Worm (Caenorhabditis elegans) whole organism, L4 larva: ENCODE measurements around the gene adm-4.
A peak's percentile ranks its signal among the peaks of the same experiment; 100 is the strongest.

Experiments
- T20F7.1 ChIP-seq: fragments of 200-800 bp; sonication (Bioruptor generic); optimal IDR thresholded peaks from 2 replicates; lab custom pipeline; 2018; ENCODE audit warnings: mild to moderate bottlenecking, missing genetic modification characterization, missing compliant biosample characterization
- T26A8.4 ChIP-seq: fragments of 200-800 bp; sonication (Bioruptor generic); IDR thresholded peaks from 2 replicates; pipeline ENCODE4 v1.3.6; 2022; ENCODE audit warnings: missing genetic modification characterization, missing compliant biosample characterization
- Y5F2A.4 ChIP-seq: fragments of 200-800 bp; sonication (Bioruptor generic); optimal IDR thresholded peaks from 2 replicates; lab custom pipeline; 2018; ENCODE audit warnings: mild to moderate bottlenecking, missing genetic modification characterization, missing compliant biosample characterization
- aha-1 ChIP-seq: fragments of 150-350 bp; peaks from one replicate; lab custom pipeline; 2014; ENCODE audit warnings: missing biosample characterization, missing genetic modification characterization
- aly-2 ChIP-seq: sonication (generic microtip); optimal IDR thresholded peaks from 2 replicates; lab custom pipeline; 2018; ENCODE audit warnings: missing biosample characterization, missing genetic modification characterization
- ama-1 ChIP-seq: fragments of 150-350 bp; optimal IDR thresholded peaks from 2 replicates; lab custom pipeline; 2014; ENCODE audit warnings: inconsistent platforms, mixed read lengths
- ceh-44 ChIP-seq: fragments of 200-800 bp; sonication (Bioruptor generic); IDR thresholded peaks from 2 replicates; pipeline ENCODE4 v1.3.6; 2022; ENCODE audit warnings: missing genetic modification reagents, missing genetic modification characterization, missing compliant biosample characterization
- ceh-62 ChIP-seq: sonication (generic microtip); optimal IDR thresholded peaks from 2 replicates; lab custom pipeline; 2017; ENCODE audit warnings: missing biosample characterization, missing genetic modification characterization
- daf-12 ChIP-seq: fragments of 150-350 bp; optimal IDR thresholded peaks from 2 replicates; lab custom pipeline; 2014; ENCODE audit warnings: missing biosample characterization, missing genetic modification reagents, missing genetic modification characterization
- daf-16 ChIP-seq, 3 experiments: sonication (generic microtip); optimal IDR thresholded peaks; 2 replicates each; lab custom pipeline; 2016 to 2017; ENCODE audit warnings: missing genetic modification characterization in 3 of 3, missing genetic modification reagents in 3 of 3, mild to moderate bottlenecking in 2 of 3, missing compliant biosample characterization in 2 of 3, missing biosample characterization in 1 of 3, moderate library complexity in 1 of 3
- daf-19 ChIP-seq: fragments of 200-800 bp; sonication (Bioruptor generic); conservative IDR thresholded peaks from 2 replicates; pipeline ENCODE4 v1.3.6; 2022; ENCODE audit warnings: missing genetic modification characterization, missing compliant biosample characterization
- dmd-6 ChIP-seq: fragments of 200-800 bp; sonication (Bioruptor generic); IDR thresholded peaks from 2 replicates; pipeline ENCODE4 v1.3.6; 2022; ENCODE audit warnings: missing genetic modification reagents, missing genetic modification characterization, missing compliant biosample characterization
- dmd-8 ChIP-seq: fragments of 200-800 bp; sonication (Bioruptor generic); IDR thresholded peaks from 2 replicates; pipeline ENCODE4 v1.3.6; 2022; ENCODE audit warnings: missing genetic modification characterization, missing compliant biosample characterization
- duxl-1 ChIP-seq: sonication (generic microtip); optimal IDR thresholded peaks from 2 replicates; lab custom pipeline; 2016; ENCODE audit warnings: mild to moderate bottlenecking, missing genetic modification characterization, moderate library complexity, missing compliant biosample characterization; ENCODE audit not compliant: poor library complexity
- dve-1 ChIP-seq: sonication (generic microtip); optimal IDR thresholded peaks from 2 replicates; lab custom pipeline; 2017; ENCODE audit warnings: antibody characterized with exemption, mild to moderate bottlenecking, missing genetic modification characterization, missing compliant biosample characterization; ENCODE audit not compliant: insufficient read depth
- egl-43 ChIP-seq: fragments of 200-800 bp; sonication (Bioruptor generic); IDR thresholded peaks from 2 replicates; pipeline ENCODE4 v1.3.6; 2022; ENCODE audit warnings: missing genetic modification reagents, missing genetic modification characterization, missing compliant biosample characterization
- fkh-10 ChIP-seq: fragments of 150-350 bp; optimal IDR thresholded peaks from 2 replicates; lab custom pipeline; 2014; ENCODE audit warnings: missing biosample characterization, missing genetic modification reagents, missing genetic modification characterization
- gei-8 ChIP-seq: fragments of 200-800 bp; sonication (Bioruptor generic); optimal IDR thresholded peaks from 2 replicates; lab custom pipeline; 2018; ENCODE audit warnings: mild to moderate bottlenecking, missing genetic modification characterization, missing compliant biosample characterization
- hlh-11 ChIP-seq: fragments of 200-800 bp; sonication (Bioruptor generic); optimal IDR thresholded peaks from 2 replicates; lab custom pipeline; 2018; ENCODE audit warnings: mild to moderate bottlenecking, missing genetic modification characterization, missing compliant biosample characterization
- hlh-30 ChIP-seq: sonication (generic microtip); optimal IDR thresholded peaks from 2 replicates; lab custom pipeline; 2017; ENCODE audit warnings: antibody characterized with exemption, mild to moderate bottlenecking, missing genetic modification characterization, missing compliant biosample characterization; ENCODE audit not compliant: insufficient read depth
- lin-29 ChIP-seq: fragments of 200-800 bp; sonication (Bioruptor generic); IDR thresholded peaks from 2 replicates; pipeline ENCODE4 v1.3.6; 2022; ENCODE audit warnings: missing genetic modification reagents, missing genetic modification characterization, missing compliant biosample characterization
- lsy-2 ChIP-seq, 2 experiments: fragments of 150-350 bp in 1 of 2; sonication (generic microtip) in 1 of 2; optimal IDR thresholded peaks; 2 replicates each; lab custom pipeline; 2014 to 2017; ENCODE audit warnings: missing biosample characterization in 2 of 2, missing genetic modification characterization in 2 of 2
- madf-5 ChIP-seq, 2 experiments: fragments of 200-800 bp; sonication (Bioruptor generic); IDR thresholded peaks; 2 replicates each; pipeline ENCODE4 v1.3.6; 2022; ENCODE audit warnings: missing compliant biosample characterization in 2 of 2, missing genetic modification characterization in 2 of 2
- mdl-1 ChIP-seq, 2 experiments: fragments of 150-350 bp in 1 of 2; sonication (generic microtip) in 1 of 2; optimal IDR thresholded peaks; 2 replicates each; lab custom pipeline; 2014 to 2017; ENCODE audit warnings: missing biosample characterization in 2 of 2, missing genetic modification characterization in 2 of 2
- mep-1 ChIP-seq: fragments of 150-350 bp; sonication (generic microtip); optimal IDR thresholded peaks from 3 replicates; lab custom pipeline; 2014; ENCODE audit warnings: missing biosample characterization, missing genetic modification characterization
- nhr-102 ChIP-seq: sonication (generic microtip); optimal IDR thresholded peaks from 2 replicates; lab custom pipeline; 2016; ENCODE audit warnings: mild to moderate bottlenecking, missing genetic modification characterization, moderate library complexity, missing compliant biosample characterization
- nhr-11 ChIP-seq: fragments of 150-350 bp; optimal IDR thresholded peaks from 2 replicates; lab custom pipeline; 2014; ENCODE audit warnings: missing biosample characterization, missing genetic modification characterization
- nhr-111 ChIP-seq: fragments of 200-800 bp; sonication (Bioruptor generic); optimal IDR thresholded peaks from 2 replicates; lab custom pipeline; 2018; ENCODE audit warnings: mild to moderate bottlenecking, missing genetic modification characterization, missing compliant biosample characterization
- nhr-25 ChIP-seq: sonication (generic microtip); optimal IDR thresholded peaks from 2 replicates; lab custom pipeline; 2017; ENCODE audit warnings: missing genetic modification characterization, mild to moderate bottlenecking, missing compliant biosample characterization, antibody characterized with exemption, moderate library complexity, borderline replicate concordance; ENCODE audit not compliant: insufficient read depth
- nhr-28 ChIP-seq: fragments of 150-350 bp; optimal IDR thresholded peaks from 2 replicates; lab custom pipeline; 2014; ENCODE audit warnings: missing biosample characterization, missing genetic modification characterization
- nhr-42 ChIP-seq: fragments of 200-800 bp; sonication (Bioruptor generic); IDR thresholded peaks from 2 replicates; pipeline ENCODE4 v1.3.6; 2022; ENCODE audit warnings: missing genetic modification characterization, missing compliant biosample characterization
- nhr-77 ChIP-seq: fragments of 150-350 bp; optimal IDR thresholded peaks from 2 replicates; lab custom pipeline; 2014; ENCODE audit warnings: missing biosample characterization, missing genetic modification characterization
- pha-4 ChIP-seq, 2 experiments: fragments of 150-350 bp in 1 of 2; fragments of 200-800 bp in 1 of 2; sonication (Bioruptor generic) in 1 of 2; IDR thresholded peaks in 1 of 2; optimal IDR thresholded peaks in 1 of 2; 2 replicates each; pipeline versions ENCODE4 v1.3.6 to Lab custom; 2014 to 2022; ENCODE audit warnings: missing genetic modification characterization in 2 of 2, missing genetic modification reagents in 2 of 2, missing biosample characterization in 1 of 2, missing compliant biosample characterization in 1 of 2
- pqm-1 ChIP-seq: sonication (generic microtip); optimal IDR thresholded peaks from 2 replicates; lab custom pipeline; 2017; ENCODE audit warnings: missing biosample characterization, missing genetic modification characterization
- rbr-2 ChIP-seq: sonication (generic microtip); optimal IDR thresholded peaks from 2 replicates; lab custom pipeline; 2016; ENCODE audit warnings: missing genotype, missing genetic modification characterization, missing compliant biosample characterization
- unc-130 ChIP-seq: sonication (generic microtip); optimal IDR thresholded peaks from 2 replicates; lab custom pipeline; 2016; ENCODE audit warnings: missing genetic modification reagents, missing genetic modification characterization, missing compliant biosample characterization
- unc-62 ChIP-seq, 3 experiments: fragments of 150-350 bp in 1 of 3; sonication (generic microtip); optimal IDR thresholded peaks in 2 of 3; peaks in 1 of 3; 1 replicate in 1 of 3; 2 replicates in 2 of 3; lab custom pipeline; 2014 to 2017; ENCODE audit warnings: missing biosample characterization in 3 of 3, missing genetic modification characterization in 3 of 3, missing genetic modification reagents in 3 of 3, missing genotype in 1 of 3
- zfp-3 ChIP-seq: fragments of 200-800 bp; sonication (Bioruptor generic); conservative IDR thresholded peaks from 2 replicates; pipeline ENCODE4 v1.3.6; 2022; ENCODE audit warnings: missing genetic modification reagents, missing genetic modification characterization, missing compliant biosample characterization
- zip-2 ChIP-seq: fragments of 150-350 bp; optimal IDR thresholded peaks from 2 replicates; lab custom pipeline; 2014; ENCODE audit warnings: missing biosample characterization, missing genetic modification characterization
- ztf-7 ChIP-seq: fragments of 150-350 bp; optimal IDR thresholded peaks from 2 replicates; lab custom pipeline; 2014; ENCODE audit warnings: missing biosample characterization, missing genetic modification characterization

The adm-4 gene

ce11 chrX:7834117-7834516 lies 36.0 kb upstream of the adm-4 start, which contains the start of gene sul-3:
Gene sul-3 (minus strand): TSS chrX:7834217.
- TF ChIP-seq unc-130 (GFP tag; lab: Kevin White, UChicago) (no peak), aha-1 (tag; lab: Kevin White, UChicago) (peak; percentile 28), unc-62 (GFP tag; optimal IDR thresholded peaks at IDR 0.05 in 1 of 2; lab: Kevin White, UChicago) (peak in 1 of 2 experiments; percentile 56), unc-62 (tag; optimal IDR thresholded peaks at IDR 0.05; lab: Kevin White, UChicago) (no peak)
- TF ChIP-seq, all 104 proteins: peak for 2

DNA sequence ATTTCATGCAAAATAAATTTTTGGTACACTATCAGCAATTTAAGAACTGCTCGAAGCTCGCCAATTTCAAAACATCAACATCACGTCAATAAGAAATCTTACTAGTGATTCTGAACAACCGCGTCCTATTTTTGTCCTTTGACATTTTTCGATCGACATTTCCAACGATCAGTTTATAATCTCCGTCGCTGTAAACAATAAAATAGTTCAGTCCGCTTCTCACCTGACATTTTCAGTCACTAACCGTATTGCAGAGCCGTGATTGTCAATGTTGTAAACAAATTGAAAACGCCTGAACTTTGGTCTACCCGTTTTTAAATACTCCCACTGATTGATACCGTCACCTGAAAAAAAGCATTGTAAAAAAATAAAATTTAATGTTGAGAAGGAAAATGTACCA lies 29.9 kb upstream of the adm-4 start:
- TF ChIP-seq fkh-10 (GFP tag; lab: Kevin White, UChicago): no peak
- no peak for TF ChIP-seq daf-16 (GFP tag; optimal IDR thresholded peaks at IDR 0.05; lab: Kevin White, UChicago)
- peak; percentile 91 for TF ChIP-seq daf-16 (tag; optimal IDR thresholded peaks at IDR 0.05; lab: Kevin White, UChicago)
- TF ChIP-seq zfp-3 (GFP tag; lab: Robert Waterston, UW): no peak
- TF ChIP-seq madf-5 (GFP tag; IDR thresholded peaks at IDR 0.05; lab: Robert Waterston, UW): no peak
- no peak for TF ChIP-seq pqm-1 (tag; lab: Kevin White, UChicago)
- peak; percentile 59 for TF ChIP-seq dmd-6 (GFP tag; lab: Robert Waterston, UW)
- TF ChIP-seq, all 104 proteins: peak for 2

ce11 chrX:7826590-7827260 lies 28.6 kb upstream of the adm-4 start:
- no peak for TF ChIP-seq daf-12 (tag; lab: Kevin White, UChicago)
- TF ChIP-seq nhr-28: peak; percentile 53

ce11 chrX:7825707-7826106 lies 27.6 kb upstream of the adm-4 start:
- peak; percentile 37 for TF ChIP-seq dve-1
- TF ChIP-seq hlh-11 (tag; lab: Kevin White, UChicago): peak; percentile 60
- TF ChIP-seq nhr-11 (tag; lab: Kevin White, UChicago): peak; percentile 67
- TF ChIP-seq daf-16 (GFP tag; optimal IDR thresholded peaks at IDR 0.05; lab: Kevin White, UChicago): peak in 1 of 2 experiments; percentile 71
- TF ChIP-seq daf-16 (tag; optimal IDR thresholded peaks at IDR 0.05; lab: Kevin White, UChicago): peak; percentile 73
- TF ChIP-seq lin-29 (GFP tag; lab: Robert Waterston, UW): no peak
- TF ChIP-seq rbr-2 (tag; lab: Kevin White, UChicago): peak; percentile 20
- peak; percentile 52 for TF ChIP-seq ama-1 (lab: Kevin White, UChicago)
- 0 out of 2 replicates have a peak, but pooled peaks have one; percentile 28 for TF ChIP-seq pha-4 (GFP tag; IDR thresholded peaks at IDR 0.05; lab: Robert Waterston, UW)
- TF ChIP-seq pha-4 (tag; optimal IDR thresholded peaks at IDR 0.05; lab: Kevin White, UChicago): no peak
- TF ChIP-seq dmd-8 (GFP tag; lab: Robert Waterston, UW): no peak
- 0 out of 2 replicates have a peak, but pooled peaks have one; percentile 13 for TF ChIP-seq nhr-42
- TF ChIP-seq mdl-1 (tag; optimal IDR thresholded peaks at IDR 0.05; lab: Kevin White, UChicago): peak in 1 of 2 experiments; percentile 63
- peak; percentile 97 for TF ChIP-seq ztf-7 (tag; lab: Kevin White, UChicago)
- TF ChIP-seq aly-2 (tag; lab: Kevin White, UChicago): peak; percentile 89
- peak; percentile 31; the same call in 1 of the 2 replicates for TF ChIP-seq T26A8.4
- TF ChIP-seq Y5F2A.4: no peak
- peak; percentile 45 for TF ChIP-seq pqm-1 (tag; lab: Kevin White, UChicago)
- TF ChIP-seq nhr-102 (tag; lab: Kevin White, UChicago): no peak
- peak; percentile 42; the same call in 1 of the 2 replicates for TF ChIP-seq egl-43 (GFP tag; lab: Robert Waterston, UW)
- TF ChIP-seq T20F7.1 (GFP tag; lab: Kevin White, UChicago): no peak
- peak; percentile 35 for TF ChIP-seq nhr-25 (tag; lab: Kevin White, UChicago)
- TF ChIP-seq daf-19 (GFP tag; lab: Robert Waterston, UW): 0 out of 2 replicates have a peak, but pooled peaks have one; percentile 18
- TF ChIP-seq ceh-44 (GFP tag; lab: Robert Waterston, UW): no peak
- TF ChIP-seq zip-2 (tag; lab: Kevin White, UChicago): peak; percentile 50
- TF ChIP-seq nhr-111 (GFP tag; lab: Kevin White, UChicago): peak; percentile 18
- peak in 1 of 2 experiments; percentile 48 for TF ChIP-seq lsy-2 (tag; optimal IDR thresholded peaks at IDR 0.05; lab: Kevin White, UChicago)
- TF ChIP-seq gei-8 (GFP tag; lab: Kevin White, UChicago): no peak
- TF ChIP-seq ceh-62: no peak
- TF ChIP-seq duxl-1 (tag; lab: Kevin White, UChicago): peak; percentile 51
- TF ChIP-seq daf-12 (tag; lab: Kevin White, UChicago): no peak
- peak; percentile 18 for TF ChIP-seq nhr-77 (tag; lab: Kevin White, UChicago)
- TF ChIP-seq mep-1: peak; percentile 75
- TF ChIP-seq aha-1 (tag; lab: Kevin White, UChicago): peak; percentile 6
- TF ChIP-seq nhr-28: peak; percentile 78
- peak; percentile 50 for TF ChIP-seq hlh-30 (tag; lab: Kevin White, UChicago)
